Fruit fly (Drosophila melanogaster): ENCODE measurements around the gene CG12301.

- TF ChIP-seq Clk (GFP tag; optimal IDR thresholded peaks at IDR 0.05), result peak; percentile 13
- no peak for TF ChIP-seq kay (GFP tag; ENCODE audit: borderline replicate concordance)
- TF ChIP-seq CG12768 (GFP tag; optimal IDR thresholded peaks at IDR 0.05), result peak; percentile 51
- peak; percentile 78 for TF ChIP-seq CG5204 (GFP tag; optimal IDR thresholded peaks at IDR 0.05)
- no peak for TF ChIP-seq cic (GFP tag; optimal IDR thresholded peaks at IDR 0.05)
- peak; percentile 28 for TF ChIP-seq bab1 (GFP tag; optimal IDR thresholded peaks at IDR 0.05)
- TF ChIP-seq Crg-1 (GFP tag; optimal IDR thresholded peaks at IDR 0.05), result peak; percentile 61
Measured at dm6 chr3L:15534274-15535227, 46.0 kb upstream of the CG12301 start.

Data from whole organism, adult.